Fruit fly (Drosophila melanogaster) whole organism, adult: ENCODE results near the gene CG43997.

Experiments
- CG11617 ChIP-seq: fragments of 200-800 bp; sonication (Bioruptor generic); optimal IDR thresholded peaks from 2 replicates; lab custom pipeline; 2017; ENCODE audit warnings: mild to moderate bottlenecking, missing biosample characterization, missing genetic modification reagents, missing genetic modification characterization
- CG12768 ChIP-seq: fragments of 200-800 bp; sonication (Bioruptor generic); optimal IDR thresholded peaks from 2 replicates; lab custom pipeline; 2017; ENCODE audit warnings: missing biosample characterization, missing genetic modification characterization, mild to moderate bottlenecking, moderate library complexity, missing genetic modification reagents
- CG14711 ChIP-seq: fragments of 200-800 bp; sonication (Bioruptor generic); optimal IDR thresholded peaks from 2 replicates; lab custom pipeline; 2018; ENCODE audit warnings: missing biosample characterization, mild to moderate bottlenecking, missing genetic modification characterization, moderate library complexity
- CG7045 ChIP-seq: fragments of 200-800 bp; sonication (Bioruptor generic); optimal IDR thresholded peaks from 2 replicates; lab custom pipeline; 2017; ENCODE audit warnings: missing biosample characterization, mild to moderate bottlenecking, missing genetic modification characterization
- CG7101 ChIP-seq: fragments of 200-800 bp; sonication (Bioruptor generic); optimal IDR thresholded peaks from 2 replicates; lab custom pipeline; 2018; ENCODE audit warnings: missing biosample characterization, mild to moderate bottlenecking, missing genetic modification characterization, moderate library complexity
- Crg-1 ChIP-seq: fragments of 200-800 bp; sonication (Bioruptor generic); optimal IDR thresholded peaks from 2 replicates; lab custom pipeline; 2016; ENCODE audit warnings: missing biosample characterization, missing genetic modification characterization
- bab1 ChIP-seq: fragments of 200-800 bp; sonication (Bioruptor generic); optimal IDR thresholded peaks from 3 replicates; lab custom pipeline; 2019; ENCODE audit warnings: missing biosample characterization, mild to moderate bottlenecking, missing genetic modification characterization, moderate library complexity
- cnc ChIP-seq, 2 experiments: fragments of >200 bp; optimal IDR thresholded peaks; 2 replicates each; lab custom pipeline; 2017
- kay ChIP-seq: fragments of 200-800 bp; sonication (Bioruptor generic); peaks from one replicate; lab custom pipeline; 2016; ENCODE audit warnings: missing biosample characterization, missing genetic modification characterization, borderline replicate concordance
- tj ChIP-seq: fragments of 200-800 bp; sonication (Bioruptor generic); optimal IDR thresholded peaks from 3 replicates; lab custom pipeline; 2017; ENCODE audit warnings: missing biosample characterization, mild to moderate bottlenecking, missing genetic modification characterization, moderate library complexity
- toe ChIP-seq: fragments of 200-800 bp; sonication (Bioruptor generic); optimal IDR thresholded peaks from 2 replicates; lab custom pipeline; 2016; ENCODE audit warnings: missing biosample characterization, missing genetic modification characterization

- TF ChIP-seq kay (GFP tag; lab: Kevin White, UChicago) (no peak), CG12768 (GFP tag; lab: Kevin White, UChicago) (no peak), CG14711 (tag; lab: Kevin White, UChicago) (no peak), Crg-1 (GFP tag; lab: Kevin White, UChicago) (no peak), cnc (optimal IDR thresholded peaks at IDR 0.05; lab: Kevin White, UChicago) (no peak), bab1 (no peak), CG7045 (no peak), CG7101 (no peak), tj (GFP tag; lab: Kevin White, UChicago) (no peak), CG11617 (GFP tag; lab: Kevin White, UChicago) (no peak), toe (no peak)
These were observed 43.3 kb downstream of the CG43997 start, which contains the start of gene CG45002 for dm6 chrX:17066632-17067031.
